Worm (Caenorhabditis elegans) whole organism, young adult: ENCODE measurements around the gene C04C3.9.
"Not testable (repeated sequence)": the region's sequence is repeated elsewhere in the genome, so short reads cannot be mapped to it uniquely, and the experiment has no call there.

Source experiments
- B0261.1 ChIP-seq: sonication (generic microtip); optimal IDR thresholded peaks from 2 replicates; lab custom pipeline; 2016; ENCODE audit warnings: mild to moderate bottlenecking, missing genetic modification characterization, moderate library complexity, missing compliant biosample characterization
- F52B5.7 ChIP-seq: sonication (generic microtip); optimal IDR thresholded peaks from 2 replicates; lab custom pipeline; 2016; ENCODE audit warnings: mild to moderate bottlenecking, missing genetic modification characterization, missing compliant biosample characterization
- F55B11.4 ChIP-seq: sonication (generic microtip); optimal IDR thresholded peaks from 2 replicates; lab custom pipeline; 2016; ENCODE audit warnings: missing compliant biosample characterization, missing genetic modification characterization, borderline replicate concordance; ENCODE audit not compliant: insufficient read depth
- Y53F4B.3 ChIP-seq: fragments of 200-800 bp; sonication (Bioruptor generic); IDR thresholded peaks from 2 replicates; pipeline ENCODE4 v1.3.6; 2022; ENCODE audit warnings: missing genetic modification reagents, missing genetic modification characterization, missing compliant biosample characterization
- Y53G8AR.9 ChIP-seq: fragments of 200-800 bp; sonication (Bioruptor generic); conservative IDR thresholded peaks from 2 replicates; pipeline ENCODE4 v1.3.6; 2022; ENCODE audit warnings: missing genetic modification reagents, missing genetic modification characterization, missing compliant biosample characterization
- Y56A3A.18 ChIP-seq: fragments of 200-800 bp; sonication (Bioruptor generic); IDR thresholded peaks from 2 replicates; pipeline ENCODE4 v1.3.6; 2022; ENCODE audit warnings: missing genetic modification reagents, missing genetic modification characterization, missing compliant biosample characterization
- Y95B8A.8 ChIP-seq: fragments of 200-800 bp; sonication (Bioruptor generic); IDR thresholded peaks from 2 replicates; pipeline ENCODE4 v1.3.6; 2022; ENCODE audit warnings: missing genetic modification reagents, missing genetic modification characterization, missing compliant biosample characterization
- ZK185.1 ChIP-seq: sonication (generic microtip); optimal IDR thresholded peaks from 2 replicates; lab custom pipeline; 2016; ENCODE audit warnings: mild to moderate bottlenecking, missing genetic modification characterization, missing compliant biosample characterization; ENCODE audit not compliant: poor library complexity, severe bottlenecking
- akir-1 ChIP-seq: fragments of 200-800 bp; sonication (Bioruptor generic); optimal IDR thresholded peaks from 2 replicates; lab custom pipeline; 2018; ENCODE audit warnings: mild to moderate bottlenecking, missing genetic modification characterization, moderate library complexity, missing compliant biosample characterization
- ama-1 ChIP-seq, 3 experiments: fragments of 150-350 bp in 1 of 3; sonication (generic microtip) in 2 of 3; optimal IDR thresholded peaks; 2 replicates each; lab custom pipeline; 2014 to 2018; ENCODE audit warnings: missing biosample characterization in 2 of 3, missing genetic modification characterization in 2 of 3, missing genetic modification reagents in 2 of 3
- bed-1 ChIP-seq: fragments of 200-800 bp; sonication (Bioruptor generic); IDR thresholded peaks from 2 replicates; pipeline ENCODE4 v1.3.6; 2022; ENCODE audit warnings: missing genetic modification reagents, missing genetic modification characterization, missing compliant biosample characterization
- ceh-100 ChIP-seq: fragments of 200-800 bp; sonication (Bioruptor generic); IDR thresholded peaks from 2 replicates; pipeline ENCODE4 v1.3.6; 2022; ENCODE audit warnings: missing genetic modification reagents, missing genetic modification characterization, missing compliant biosample characterization
- dpff-1 ChIP-seq: sonication (generic microtip); optimal IDR thresholded peaks from 2 replicates; lab custom pipeline; 2017; ENCODE audit warnings: mild to moderate bottlenecking, missing genetic modification characterization, missing compliant biosample characterization
- dpl-1 ChIP-seq: fragments of 150-350 bp; optimal IDR thresholded peaks from 2 replicates; lab custom pipeline; 2014; ENCODE audit warnings: missing biosample characterization, missing genetic modification reagents, missing genetic modification characterization
- egl-18 ChIP-seq: fragments of 200-800 bp; sonication (Bioruptor generic); IDR thresholded peaks from 2 replicates; pipeline ENCODE4 v1.3.6; 2022; ENCODE audit warnings: missing genetic modification reagents, missing genetic modification characterization, missing compliant biosample characterization
- fkh-3 ChIP-seq: sonication (generic microtip); optimal IDR thresholded peaks from 2 replicates; lab custom pipeline; 2016; ENCODE audit warnings: mild to moderate bottlenecking, missing genetic modification characterization, missing compliant biosample characterization
- hmg-20 ChIP-seq: fragments of 200-800 bp; sonication (Bioruptor generic); IDR thresholded peaks from 2 replicates; pipeline ENCODE4 v1.3.6; 2022; ENCODE audit warnings: missing genetic modification reagents, missing genetic modification characterization, missing compliant biosample characterization
- lag-1 ChIP-seq: fragments of 200-800 bp; sonication (Bioruptor generic); IDR thresholded peaks from 2 replicates; pipeline ENCODE4 v1.3.6; 2022; ENCODE audit warnings: missing genetic modification reagents, missing genetic modification characterization, missing compliant biosample characterization
- let-607 ChIP-seq, 2 experiments: fragments of 200-800 bp in 1 of 2; sonication (Bioruptor generic) in 1 of 2; sonication (generic microtip) in 1 of 2; optimal IDR thresholded peaks; 2 replicates each; lab custom pipeline; 2016 to 2018; ENCODE audit warnings: mild to moderate bottlenecking in 2 of 2, missing compliant biosample characterization in 2 of 2, missing genetic modification characterization in 2 of 2, moderate library complexity in 2 of 2, missing genotype in 1 of 2
- lin-26 ChIP-seq: fragments of 200-800 bp; sonication (Bioruptor generic); IDR thresholded peaks from 2 replicates; pipeline ENCODE4 v1.3.6; 2022; ENCODE audit warnings: missing genetic modification reagents, missing genetic modification characterization, missing compliant biosample characterization
- lin-54 ChIP-seq: fragments of 200-800 bp; sonication (Bioruptor generic); optimal IDR thresholded peaks from 2 replicates; lab custom pipeline; 2018; ENCODE audit warnings: mild to moderate bottlenecking, missing genetic modification characterization, missing compliant biosample characterization
- lir-1 ChIP-seq: fragments of 200-800 bp; sonication (Bioruptor generic); conservative IDR thresholded peaks from 2 replicates; pipeline ENCODE4 v1.3.6; 2022; ENCODE audit warnings: missing genetic modification reagents, missing genetic modification characterization, missing compliant biosample characterization
- lsl-1 ChIP-seq: fragments of 200-800 bp; sonication (Bioruptor generic); optimal IDR thresholded peaks from 2 replicates; lab custom pipeline; 2018; ENCODE audit warnings: mild to moderate bottlenecking, missing genetic modification characterization, moderate library complexity, missing compliant biosample characterization
- nfya-1 ChIP-seq: sonication (generic microtip); optimal IDR thresholded peaks from 2 replicates; lab custom pipeline; 2017; ENCODE audit warnings: antibody characterized with exemption, missing compliant biosample characterization, missing genetic modification characterization, borderline replicate concordance; ENCODE audit not compliant: insufficient read depth
- nfya-2 ChIP-seq: fragments of 200-800 bp; sonication (Bioruptor generic); IDR thresholded peaks from 2 replicates; pipeline ENCODE4 v1.3.6; 2022; ENCODE audit warnings: missing genetic modification reagents, missing genetic modification characterization, missing compliant biosample characterization
- nhr-120 ChIP-seq: fragments of 200-800 bp; sonication (Bioruptor generic); IDR thresholded peaks from 2 replicates; pipeline ENCODE4 v1.3.6; 2022; ENCODE audit warnings: missing genetic modification characterization, missing compliant biosample characterization
- nhr-90 ChIP-seq: sonication (generic microtip); optimal IDR thresholded peaks from 2 replicates; lab custom pipeline; 2016; ENCODE audit warnings: missing genotype, mild to moderate bottlenecking, missing genetic modification characterization, missing compliant biosample characterization
- pbrm-1 ChIP-seq: fragments of 200-800 bp; sonication (Bioruptor generic); IDR thresholded peaks from 2 replicates; pipeline ENCODE4 v1.3.6; 2022; ENCODE audit warnings: missing genetic modification reagents, missing genetic modification characterization, missing compliant biosample characterization
- pha-4 ChIP-seq: fragments of 150-350 bp; sonication (generic microtip); optimal IDR thresholded peaks from 2 replicates; lab custom pipeline; 2014; ENCODE audit warnings: missing biosample characterization, missing genetic modification reagents, missing genetic modification characterization
- sdz-38 ChIP-seq: sonication (generic microtip); optimal IDR thresholded peaks from 2 replicates; lab custom pipeline; 2016; ENCODE audit warnings: missing genotype, missing genetic modification characterization, missing compliant biosample characterization
- snpc-4 ChIP-seq, 5 experiments: fragments of 150-350 bp in 1 of 5; sonication (generic microtip) in 4 of 5; optimal IDR thresholded peaks; 2 replicates each; lab custom pipeline; 2014 to 2018; ENCODE audit warnings: missing genetic modification characterization in 5 of 5, missing biosample characterization in 3 of 5, antibody characterized with exemption in 2 of 5, mild to moderate bottlenecking in 2 of 5, missing compliant biosample characterization in 2 of 5, missing genotype in 2 of 5, moderate library complexity in 2 of 5, missing genetic modification reagents in 1 of 5
- tbp1 ChIP-seq: fragments of 200-800 bp; sonication (Bioruptor generic); optimal IDR thresholded peaks from 2 replicates; lab custom pipeline; 2018; ENCODE audit warnings: mild to moderate bottlenecking, missing genetic modification characterization, missing compliant biosample characterization
- unc-62 ChIP-seq: fragments of 150-350 bp; optimal IDR thresholded peaks from 2 replicates; lab custom pipeline; 2014; ENCODE audit warnings: missing biosample characterization, missing genetic modification reagents, missing genetic modification characterization
- zfh-2 ChIP-seq: fragments of 200-800 bp; sonication (Bioruptor generic); conservative IDR thresholded peaks from 2 replicates; pipeline ENCODE4 v1.3.6; 2022; ENCODE audit warnings: missing genetic modification reagents, missing genetic modification characterization, missing compliant biosample characterization
- ztf-22 ChIP-seq: fragments of 200-800 bp; sonication (Bioruptor generic); optimal IDR thresholded peaks from 2 replicates; lab custom pipeline; 2018; ENCODE audit warnings: mild to moderate bottlenecking, missing genetic modification characterization, moderate library complexity, missing compliant biosample characterization
- ztf-3 ChIP-seq: fragments of 200-800 bp; sonication (Bioruptor generic); optimal IDR thresholded peaks from 2 replicates; lab custom pipeline; 2018; ENCODE audit warnings: mild to moderate bottlenecking, missing genetic modification characterization, missing compliant biosample characterization

C04C3.9 gene

DNA sequence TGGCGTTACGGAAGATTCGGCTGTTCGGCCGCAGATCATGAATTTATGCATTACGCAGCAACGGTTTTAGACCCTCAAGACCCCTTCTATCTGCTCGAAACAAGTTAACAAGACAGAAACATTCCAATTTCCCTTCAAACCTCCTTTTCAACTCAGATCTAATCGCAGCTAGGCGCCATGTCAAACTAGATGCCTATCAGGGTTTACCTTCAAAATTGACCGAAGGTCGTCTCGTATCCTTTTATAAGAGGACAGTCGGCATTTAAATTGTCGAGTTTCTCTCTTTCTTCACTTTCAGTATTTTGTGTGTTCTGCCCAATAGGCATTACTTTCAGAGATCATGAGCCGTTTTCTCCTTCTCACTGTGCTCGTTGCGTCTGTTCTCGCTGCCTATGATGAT is 9.7 kb upstream of the C04C3.9 start, which contains the start of gene grd-13:
grd-13 (plus strand) TSS at position 291 of the 400 bp plus-strand sequence.
- TF ChIP-seq nhr-90 (no peak), ZK185.1 (no peak), unc-62 (no peak), akir-1 (GFP tag; lab: Kevin White, UChicago) (no peak), Y53F4B.3 (no peak)

DNA sequence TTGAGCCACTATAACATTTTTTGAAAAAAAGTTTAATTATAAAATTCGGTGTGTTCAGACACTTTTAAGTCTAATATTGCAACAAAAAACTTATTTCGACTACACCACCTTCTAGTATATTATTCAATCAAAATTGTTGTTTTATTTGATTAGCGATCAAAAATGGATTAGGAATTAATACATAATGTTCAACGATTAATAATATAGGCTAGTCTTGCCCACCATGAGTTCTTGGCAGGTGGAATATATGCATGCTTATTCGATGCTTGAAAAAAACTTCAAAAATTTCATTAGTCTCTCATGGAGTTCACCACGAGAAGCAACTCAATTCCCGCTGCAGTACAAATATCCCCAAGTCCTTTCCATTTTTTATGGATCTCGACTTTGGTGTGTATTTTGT is 7.7 kb upstream of the C04C3.9 start, which contains the start of gene srz-32:
srz-32 (plus strand) TSS at position 301 of the 400 bp plus-strand sequence.
- no peak for TF ChIP-seq lin-54 (GFP tag; lab: Kevin White, UChicago)
- no peak for TF ChIP-seq Y53F4B.3
- TF ChIP-seq F55B11.4 (tag; lab: Kevin White, UChicago) = no peak
- TF ChIP-seq let-607 (tag; optimal IDR thresholded peaks at IDR 0.05; lab: Kevin White, UChicago) = no peak
- TF ChIP-seq ceh-100 (GFP tag; lab: Robert Waterston, UW) = no peak
- no peak for TF ChIP-seq nhr-120 (GFP tag; lab: Robert Waterston, UW)
- no peak for TF ChIP-seq nfya-1
- TF ChIP-seq fkh-3 (tag; lab: Kevin White, UChicago) = no peak
- no peak for TF ChIP-seq ama-1 (optimal IDR thresholded peaks at IDR 0.05; lab: Kevin White, UChicago)
- TF ChIP-seq ama-1 (GFP tag; optimal IDR thresholded peaks at IDR 0.05; lab: Kevin White, UChicago) = no peak
- no peak for TF ChIP-seq bed-1 (GFP tag; lab: Robert Waterston, UW)
- no peak for TF ChIP-seq hmg-20 (GFP tag; lab: Robert Waterston, UW)
- TF ChIP-seq F52B5.7 (tag; lab: Kevin White, UChicago) = no peak
- no peak for TF ChIP-seq lir-1 (GFP tag; lab: Robert Waterston, UW)
- no peak for TF ChIP-seq dpff-1 (tag; lab: Kevin White, UChicago)
- TF ChIP-seq B0261.1 (tag; lab: Kevin White, UChicago) = no peak
- no peak for TF ChIP-seq Y95B8A.8 (GFP tag; lab: Robert Waterston, UW)
- TF ChIP-seq ztf-3 (GFP tag; lab: Kevin White, UChicago) = no peak

- TF ChIP-seq Y56A3A.18; pha-4 (tag; lab: Kevin White, UChicago); Y53G8AR.9 (GFP tag; lab: Robert Waterston, UW): not testable (repeated sequence)
These were observed 5.1 kb upstream of the C04C3.9 start, which contains the start of gene C04C3.7 for ce11 chrIV:3433387-3433786. Gene C04C3.7, minus strand, starts transcription at chrIV:3433487.

DNA sequence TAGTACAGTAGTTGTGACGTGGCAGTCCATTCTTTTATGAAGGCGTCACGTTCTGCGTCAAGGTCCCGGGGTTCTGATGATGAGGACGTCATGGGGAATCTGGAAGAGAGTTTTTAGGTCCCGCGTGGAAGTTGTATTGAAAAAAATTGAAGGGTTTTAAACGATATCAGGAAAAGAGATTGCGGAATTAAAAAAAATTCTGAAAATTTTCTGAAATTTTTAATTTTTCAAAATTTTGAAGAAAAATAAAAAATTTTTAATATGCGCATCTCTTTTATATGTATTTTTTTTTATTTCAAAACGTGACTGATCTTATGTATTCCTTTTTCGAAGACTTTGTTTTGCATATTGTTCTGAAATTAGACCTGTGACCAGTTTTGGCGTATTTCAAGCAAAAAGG is 5.8 kb downstream of the C04C3.9 start, which contains the start of gene C04C3.6:
C04C3.6 (minus strand) TSS at position 101 of the 400 bp plus-strand sequence.
- TF ChIP-seq zfh-2 (GFP tag; lab: Robert Waterston, UW) (no peak), snpc-4 (GFP tag; optimal IDR thresholded peaks at IDR 0.05; lab: Kevin White, UChicago) (no peak), snpc-4 (tag; optimal IDR thresholded peaks at IDR 0.05; lab: Kevin White, UChicago) (no peak), hmg-20 (GFP tag; lab: Robert Waterston, UW) (no peak), F52B5.7 (tag; lab: Kevin White, UChicago) (no peak), egl-18 (GFP tag; lab: Robert Waterston, UW) (no peak), dpl-1 (GFP tag; lab: Kevin White, UChicago) (no peak), lag-1 (no peak), lin-26 (GFP tag; lab: Robert Waterston, UW) (no peak), lsl-1 (no peak), ZK185.1 (no peak), sdz-38 (no peak), tbp1 (GFP tag; lab: Kevin White, UChicago) (no peak), pbrm-1 (GFP tag; lab: Robert Waterston, UW) (no peak), nfya-2 (GFP tag; lab: Robert Waterston, UW) (no peak), ztf-22 (GFP tag; lab: Kevin White, UChicago) (no peak)
